Fruit fly (Drosophila melanogaster) whole organism, embryonic: ENCODE measurements around the gene Pgant35A.

Experiments used
- Atf-2 ChIP-seq: fragments of 200-800 bp; sonication (Bioruptor generic); optimal IDR thresholded peaks from 2 replicates; lab custom pipeline; 2016; ENCODE audit warnings: missing biosample characterization, missing genetic modification characterization
- Awh ChIP-seq: fragments of 200-800 bp; sonication (Bioruptor generic); IDR thresholded peaks from 2 replicates; pipeline ENCODE4, ENCODE4 v1.3.6; 2022; ENCODE audit warnings: missing biosample characterization, missing genetic modification characterization
- Bteb2 ChIP-seq: fragments of 200-800 bp; sonication (Bioruptor generic); optimal IDR thresholded peaks from 2 replicates; lab custom pipeline; 2016; ENCODE audit warnings: missing biosample characterization, missing genetic modification characterization
- CG11398 ChIP-seq: fragments of 200-800 bp; sonication (Bioruptor generic); optimal IDR thresholded peaks from 2 replicates; lab custom pipeline; 2016; ENCODE audit warnings: missing biosample characterization, missing genetic modification characterization
- CG11456 ChIP-seq: fragments of 200-800 bp; sonication (Bioruptor generic); IDR thresholded peaks from 3 replicates; pipeline ENCODE4 v1.3.6; 2022; ENCODE audit warnings: missing biosample characterization, missing genetic modification characterization
- CG1233 ChIP-seq: fragments of 200-800 bp; sonication (Bioruptor generic); optimal IDR thresholded peaks from 4 replicates; lab custom pipeline; 2018; ENCODE audit warnings: missing biosample characterization, mild to moderate bottlenecking, missing genetic modification characterization
- CG12769 ChIP-seq: fragments of 200-800 bp; sonication (Bioruptor generic); optimal IDR thresholded peaks from 2 replicates; lab custom pipeline; 2019; ENCODE audit warnings: missing biosample characterization, mild to moderate bottlenecking, missing genetic modification characterization, moderate library complexity
- CG13624 ChIP-seq: fragments of 200-800 bp; sonication (Bioruptor generic); optimal IDR thresholded peaks from 2 replicates; lab custom pipeline; 2016; ENCODE audit warnings: missing biosample characterization, missing genetic modification characterization
- CG14441 ChIP-seq: fragments of 200-800 bp; sonication (Bioruptor generic); IDR thresholded peaks from 2 replicates; pipeline ENCODE4 v1.3.6; 2022; ENCODE audit warnings: missing biosample characterization, missing genetic modification characterization
- CG14965 ChIP-seq: fragments of 200-800 bp; sonication (Bioruptor generic); optimal IDR thresholded peaks from 2 replicates; lab custom pipeline; 2016; ENCODE audit warnings: missing biosample characterization, missing genetic modification characterization, borderline replicate concordance
- CG1602 ChIP-seq: fragments of 200-800 bp; sonication (Bioruptor generic); optimal IDR thresholded peaks from 3 replicates; lab custom pipeline; 2016; ENCODE audit warnings: missing biosample characterization, missing genetic modification characterization
- CG17912 ChIP-seq: fragments of 200-800 bp; sonication (Bioruptor generic); optimal IDR thresholded peaks from 2 replicates; lab custom pipeline; 2018; ENCODE audit warnings: missing biosample characterization, mild to moderate bottlenecking, missing genetic modification characterization
- CG18619 ChIP-seq: fragments of 200-800 bp; sonication (Bioruptor generic); optimal IDR thresholded peaks from 3 replicates; lab custom pipeline; 2017; ENCODE audit warnings: missing biosample characterization, mild to moderate bottlenecking, missing genetic modification characterization
- CG2678 ChIP-seq: fragments of 200-800 bp; sonication (Bioruptor generic); optimal IDR thresholded peaks from 3 replicates; lab custom pipeline; 2019; ENCODE audit warnings: missing biosample characterization, mild to moderate bottlenecking, missing genetic modification characterization, moderate library complexity
- CG4730 ChIP-seq: fragments of 200-800 bp; sonication (Bioruptor generic); IDR thresholded peaks from 2 replicates; pipeline ENCODE4 v1.3.6; 2022; ENCODE audit warnings: missing biosample characterization, missing genetic modification characterization
- CG6654 ChIP-seq: fragments of 200-800 bp; sonication (Bioruptor generic); optimal IDR thresholded peaks from 2 replicates; lab custom pipeline; 2017; ENCODE audit warnings: missing biosample characterization, mild to moderate bottlenecking, missing genetic modification characterization
- CG6689 ChIP-seq: fragments of 200-800 bp; sonication (Bioruptor generic); IDR thresholded peaks from 2 replicates; pipeline ENCODE4 v1.3.6; 2022; ENCODE audit warnings: missing biosample characterization, missing genetic modification characterization
- CG7556 ChIP-seq: fragments of 200-800 bp; sonication (Bioruptor generic); optimal IDR thresholded peaks from 2 replicates; lab custom pipeline; 2017; ENCODE audit warnings: missing biosample characterization, mild to moderate bottlenecking, missing genetic modification characterization
- CG8290 ChIP-seq, 3 experiments: fragments of 200-800 bp; sonication (Bioruptor generic); optimal IDR thresholded peaks; 2 replicates each; lab custom pipeline; 2016 to 2019; ENCODE audit warnings: missing biosample characterization in 3 of 3, missing genetic modification characterization in 3 of 3, mild to moderate bottlenecking in 2 of 3, moderate library complexity in 1 of 3
- CG9437 ChIP-seq: fragments of 200-800 bp; sonication (Bioruptor generic); optimal IDR thresholded peaks from 2 replicates; lab custom pipeline; 2018; ENCODE audit warnings: missing biosample characterization, mild to moderate bottlenecking, missing genetic modification characterization
- Eip74EF ChIP-seq, 2 experiments: fragments of 200-800 bp in 1 of 2; fragments of >200 bp in 1 of 2; sonication (Bioruptor generic) in 1 of 2; optimal IDR thresholded peaks; 2 replicates each; lab custom pipeline; 2017 to 2019; ENCODE audit warnings: missing biosample characterization in 2 of 2, missing genetic modification characterization in 2 of 2, mild to moderate bottlenecking in 1 of 2, moderate library complexity in 1 of 2
- Fer1 ChIP-seq: fragments of 200-800 bp; sonication (Bioruptor generic); optimal IDR thresholded peaks from 2 replicates; lab custom pipeline; 2017; ENCODE audit warnings: missing biosample characterization, mild to moderate bottlenecking, missing genetic modification characterization
- H2.0 ChIP-seq: fragments of 200-800 bp; sonication (Bioruptor generic); IDR thresholded peaks from 2 replicates; pipeline ENCODE4 v1.3.6; 2022; ENCODE audit warnings: missing biosample characterization, missing genetic modification characterization
- HHEX ChIP-seq: fragments of 200-800 bp; sonication (Bioruptor generic); optimal IDR thresholded peaks from 3 replicates; lab custom pipeline; 2017; ENCODE audit warnings: missing biosample characterization, mild to moderate bottlenecking, missing genetic modification characterization, missing genetic modification reagents
- HLH54F ChIP-seq: fragments of 200-800 bp; sonication (Bioruptor generic); optimal IDR thresholded peaks from 3 replicates; lab custom pipeline; 2016; ENCODE audit warnings: missing biosample characterization, missing genetic modification characterization
- Hsf ChIP-seq: fragments of 200-800 bp; sonication (Bioruptor generic); optimal IDR thresholded peaks from 3 replicates; lab custom pipeline; 2016; ENCODE audit warnings: missing biosample characterization, missing genetic modification characterization
- Meics ChIP-seq: fragments of 200-800 bp; sonication (Bioruptor generic); optimal IDR thresholded peaks from 2 replicates; lab custom pipeline; 2017; ENCODE audit warnings: missing biosample characterization, mild to moderate bottlenecking, missing genetic modification characterization
- NC2β ChIP-seq: fragments of 200-800 bp; sonication (Bioruptor generic); optimal IDR thresholded peaks from 2 replicates; lab custom pipeline; 2016; ENCODE audit warnings: missing biosample characterization, missing genetic modification characterization
- Oli ChIP-seq: fragments of 200-800 bp; sonication (Bioruptor generic); optimal IDR thresholded peaks from 2 replicates; lab custom pipeline; 2018; ENCODE audit warnings: missing biosample characterization, mild to moderate bottlenecking, missing genetic modification characterization, moderate library complexity
- PHDP ChIP-seq: fragments of 200-800 bp; sonication (Bioruptor generic); optimal IDR thresholded peaks from 3 replicates; lab custom pipeline; 2018; ENCODE audit warnings: missing biosample characterization, mild to moderate bottlenecking, missing genetic modification characterization, moderate library complexity
- Pdp1 ChIP-seq, 2 experiments: fragments of 200-800 bp; sonication (Bioruptor generic); optimal IDR thresholded peaks; 3 replicates each; lab custom pipeline; 2016; ENCODE audit warnings: missing biosample characterization in 2 of 2, missing genetic modification characterization in 2 of 2, mild to moderate bottlenecking in 1 of 2, moderate library complexity in 1 of 2
- Poxn ChIP-seq: fragments of 200-800 bp; sonication (Bioruptor generic); IDR thresholded peaks from 2 replicates; pipeline ENCODE4 v1.3.6; 2022; ENCODE audit warnings: missing biosample characterization, missing genetic modification characterization
- Vsx1 ChIP-seq: fragments of 200-800 bp; sonication (Bioruptor generic); optimal IDR thresholded peaks from 2 replicates; lab custom pipeline; 2017; ENCODE audit warnings: missing biosample characterization, mild to moderate bottlenecking, missing genetic modification characterization, missing genetic modification reagents
- Xbp1 ChIP-seq: fragments of 200-800 bp; sonication (Bioruptor generic); optimal IDR thresholded peaks from 3 replicates; lab custom pipeline; 2016; ENCODE audit warnings: missing biosample characterization, mild to moderate bottlenecking, missing genetic modification characterization
- bab2 ChIP-seq: fragments of 200-800 bp; sonication (Bioruptor generic); optimal IDR thresholded peaks from 2 replicates; lab custom pipeline; 2016; ENCODE audit warnings: missing biosample characterization, missing genetic modification characterization
- caup ChIP-seq: fragments of 200-800 bp; sonication (Bioruptor generic); optimal IDR thresholded peaks from 3 replicates; lab custom pipeline; 2017; ENCODE audit warnings: missing biosample characterization, mild to moderate bottlenecking, missing genetic modification characterization, moderate library complexity; ENCODE audit not compliant: severe bottlenecking
- chinmo ChIP-seq: fragments of 200-800 bp; sonication (Bioruptor generic); IDR thresholded peaks from 4 replicates; pipeline ENCODE4 v1.3.6; 2022; ENCODE audit warnings: missing biosample characterization, missing genetic modification characterization; ENCODE audit not compliant: partially characterized antibody
- esg ChIP-seq: fragments of 200-800 bp; sonication (Bioruptor generic); conservative IDR thresholded peaks from 2 replicates; pipeline ENCODE4 v1.3.6; 2022; ENCODE audit warnings: missing biosample characterization, missing genetic modification characterization
- fd102C ChIP-seq: fragments of 200-800 bp; sonication (Bioruptor generic); optimal IDR thresholded peaks from 2 replicates; lab custom pipeline; 2018; ENCODE audit warnings: missing biosample characterization, mild to moderate bottlenecking, missing genetic modification characterization, moderate library complexity
- gfzf ChIP-seq: fragments of 200-800 bp; sonication (Bioruptor generic); optimal IDR thresholded peaks from 2 replicates; lab custom pipeline; 2016; ENCODE audit warnings: missing biosample characterization, mild to moderate bottlenecking, missing genetic modification characterization, moderate library complexity
- jigr1 ChIP-seq: fragments of 200-800 bp; sonication (Bioruptor generic); IDR thresholded peaks from 3 replicates; pipeline ENCODE4 v1.3.6; 2022; ENCODE audit warnings: missing biosample characterization, missing genetic modification characterization
- nau ChIP-seq: fragments of 200-800 bp; sonication (Bioruptor generic); optimal IDR thresholded peaks from 3 replicates; lab custom pipeline; 2017; ENCODE audit warnings: missing biosample characterization, mild to moderate bottlenecking, missing genetic modification characterization, missing genetic modification reagents
- pros ChIP-seq: fragments of 200-800 bp; sonication (Bioruptor generic); optimal IDR thresholded peaks from 3 replicates; lab custom pipeline; 2019; ENCODE audit warnings: missing biosample characterization, mild to moderate bottlenecking, missing genetic modification characterization, moderate library complexity
- shn ChIP-seq: fragments of 200-800 bp; sonication (Bioruptor generic); optimal IDR thresholded peaks from 3 replicates; lab custom pipeline; 2016; ENCODE audit warnings: missing biosample characterization, missing genetic modification characterization
- sim ChIP-seq: fragments of 200-800 bp; sonication (Bioruptor generic); IDR thresholded peaks from 2 replicates; pipeline ENCODE4 v1.3.6; 2022; ENCODE audit warnings: missing biosample characterization, missing genetic modification characterization
- tgo ChIP-seq: fragments of 200-800 bp; sonication (Bioruptor generic); IDR thresholded peaks from 3 replicates; pipeline ENCODE4 v1.3.6; 2022; ENCODE audit warnings: missing biosample characterization, missing genetic modification characterization
- unc-4 ChIP-seq: fragments of 200-800 bp; sonication (Bioruptor generic); IDR thresholded peaks from 2 replicates; pipeline ENCODE4 v1.3.6; 2022; ENCODE audit warnings: missing biosample characterization, missing genetic modification characterization; ENCODE audit not compliant: partially characterized antibody

The Pgant35A gene

DNA sequence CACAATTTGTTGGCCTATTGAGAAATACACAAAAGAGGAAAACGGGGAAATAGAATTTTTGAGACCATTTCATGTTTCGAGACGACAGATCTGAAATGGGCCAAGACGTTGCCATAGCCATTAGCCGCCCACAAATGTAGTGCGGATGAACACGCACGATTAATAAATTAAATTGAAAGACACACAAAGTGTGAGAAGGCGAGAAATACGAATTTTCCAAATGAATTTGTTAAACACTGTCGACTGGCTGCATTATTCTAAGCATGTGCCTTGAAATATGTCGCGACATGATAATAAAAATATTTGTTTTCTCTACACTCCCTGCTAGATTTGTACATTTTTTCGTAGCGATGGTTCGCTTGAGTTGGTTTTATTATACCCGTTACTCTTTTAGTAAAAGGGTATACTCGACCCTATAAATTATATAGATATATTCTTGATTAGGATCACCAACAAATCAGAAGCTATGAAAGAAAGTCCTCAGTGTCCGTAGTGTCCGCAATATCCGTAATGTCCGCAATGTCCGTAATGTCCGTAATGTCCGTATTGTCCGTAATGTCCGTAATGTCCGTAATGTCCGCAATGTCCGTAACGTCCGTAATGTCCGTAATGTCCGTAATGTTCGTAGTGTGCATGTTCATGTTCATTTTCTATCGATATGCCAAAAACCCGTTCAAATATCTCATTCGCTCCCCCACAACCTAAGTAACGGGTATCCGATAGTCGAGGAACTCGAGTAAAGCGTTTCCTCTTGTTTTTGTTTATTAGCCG is 17.6 kb downstream of the Pgant35A start (continued):
- TF ChIP-seq H2.0 (GFP tag; lab: Robert Waterston, UW) = 0 out of 2 replicates have a peak, but pooled peaks have one; percentile 29
- TF ChIP-seq NC2β (GFP tag; lab: Kevin White, UChicago) = no peak
- TF ChIP-seq Hsf = peak; percentile 55
- TF ChIP-seq CG9437 (GFP tag; lab: Kevin White, UChicago) = peak; percentile 32
- TF ChIP-seq CG14441 (GFP tag; lab: Robert Waterston, UW) = 0 out of 2 replicates have a peak, but pooled peaks have one; percentile 26
- TF ChIP-seq Eip74EF (GFP tag; optimal IDR thresholded peaks at IDR 0.05; lab: Kevin White, UChicago) = peak in 1 of 2 experiments; percentile 47
- TF ChIP-seq Awh = 0 out of 2 replicates have a peak, but pooled peaks have one; percentile 30
- TF ChIP-seq Atf-2 (GFP tag; lab: Kevin White, UChicago) = no peak
- TF ChIP-seq esg = 0 out of 2 replicates have a peak, but pooled peaks have one; percentile 15
- TF ChIP-seq PHDP (tag; lab: Kevin White, UChicago) = peak; percentile 7
- peak; percentile 35; the same call in 1 of the 2 replicates for TF ChIP-seq CG6689 (GFP tag; lab: Robert Waterston, UW)
- TF ChIP-seq nau = peak; percentile 80
- no peak for TF ChIP-seq unc-4 (GFP tag; lab: Robert Waterston, UW)
- peak; percentile 27; the same call in 1 of the 3 replicates for TF ChIP-seq CG11456
- 0 out of 3 replicates have a peak, but pooled peaks have one; percentile 13 for TF ChIP-seq tgo
- TF ChIP-seq gfzf = no peak
- no peak for TF ChIP-seq fd102C (GFP tag; lab: Kevin White, UChicago)
- no peak for TF ChIP-seq pros (GFP tag; lab: Kevin White, UChicago)
- no peak for TF ChIP-seq CG13624 (GFP tag; lab: Kevin White, UChicago)
- TF ChIP-seq Pdp1 (GFP tag; optimal IDR thresholded peaks at IDR 0.05; lab: Kevin White, UChicago) = peak in 1 of 2 experiments; percentile 21
- TF ChIP-seq caup (GFP tag; lab: Kevin White, UChicago) = no peak
- TF ChIP-seq CG1602 = peak; percentile 25
- 0 out of 2 replicates have a peak, but pooled peaks have one; percentile 13 for TF ChIP-seq CG4730
- TF ChIP-seq CG12769 (tag; lab: Kevin White, UChicago) = no peak
- 0 out of 2 replicates have a peak, but pooled peaks have one; percentile 25 for TF ChIP-seq Poxn (GFP tag; lab: Robert Waterston, UW)
- TF ChIP-seq HLH54F (GFP tag; lab: Kevin White, UChicago) = peak; percentile 1
- TF ChIP-seq CG1233 (GFP tag; lab: Kevin White, UChicago) = peak; percentile 23
- no peak for TF ChIP-seq Vsx1 (GFP tag; lab: Kevin White, UChicago)
- TF ChIP-seq CG11398 (GFP tag; lab: Kevin White, UChicago) = no peak
- TF ChIP-seq Xbp1 (GFP tag; lab: Kevin White, UChicago) = peak; percentile 38
- TF ChIP-seq jigr1 = 0 out of 3 replicates have a peak, but pooled peaks have one; percentile 21
- peak; percentile 65 for TF ChIP-seq CG18619 (GFP tag; lab: Kevin White, UChicago)
- TF ChIP-seq CG14965 = no peak
- TF ChIP-seq sim (GFP tag; lab: Robert Waterston, UW) = no peak
- no peak for TF ChIP-seq Fer1 (GFP tag; lab: Kevin White, UChicago)
- TF ChIP-seq chinmo = no peak
- TF ChIP-seq CG17912 (GFP tag; lab: Kevin White, UChicago) = no peak
- TF ChIP-seq CG2678 (tag; lab: Kevin White, UChicago) = peak; percentile 72
- TF ChIP-seq Meics (GFP tag; lab: Kevin White, UChicago) = peak; percentile 50
- peak; percentile 44 for TF ChIP-seq bab2 (GFP tag; lab: Kevin White, UChicago)
- TF ChIP-seq Oli = peak; percentile 44
- peak; percentile 36 for TF ChIP-seq HHEX
- TF ChIP-seq shn (GFP tag; lab: Kevin White, UChicago) = peak; percentile 3
- peak; percentile 22 for TF ChIP-seq Bteb2
- peak; percentile 45 for TF ChIP-seq CG7556 (GFP tag; lab: Kevin White, UChicago)
- peak; percentile 18 for TF ChIP-seq CG8290 (GFP tag; optimal IDR thresholded peaks at IDR 0.05; lab: Kevin White, UChicago)
- TF ChIP-seq CG8290 (tag; optimal IDR thresholded peaks at IDR 0.05; lab: Kevin White, UChicago) = no peak
- TF ChIP-seq CG6654 (GFP tag; lab: Kevin White, UChicago) = peak; percentile 28
